Worm (Caenorhabditis elegans): Measurements from ENCODE around the gene F39E9.6.

DNA sequence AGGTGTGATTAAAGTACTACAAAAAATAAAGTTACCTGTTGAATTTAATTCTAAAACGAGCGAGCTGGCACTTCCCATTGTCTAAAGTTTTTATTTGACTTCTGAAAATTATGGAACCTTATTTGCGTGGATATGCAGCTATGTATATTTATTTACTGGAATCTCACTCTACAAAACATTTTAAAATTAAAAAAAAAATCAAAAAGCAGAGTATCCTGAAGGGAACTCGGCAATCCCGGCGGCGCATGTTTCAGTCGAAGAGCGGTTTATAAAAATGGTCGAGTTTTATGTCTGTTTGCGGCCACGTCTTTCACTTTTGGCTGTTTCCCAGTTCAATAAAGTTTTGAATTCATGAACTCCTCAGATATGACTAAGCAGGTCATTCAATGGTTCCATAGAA, 23.7 kb upstream of the F39E9.6 start, which contains the start of gene F14D2.19:
- TF ChIP-seq C17E4.6 (GFP tag; IDR thresholded peaks at IDR 0.05) (no peak), F55B11.4 (tag; optimal IDR thresholded peaks at IDR 0.05; ENCODE audit: borderline replicate concordance, insufficient read depth) (no peak), chd-7 (tag; optimal IDR thresholded peaks at IDR 0.05) (no peak), hlh-12 (tag; optimal IDR thresholded peaks at IDR 0.05) (no peak), nfya-1 (tag; optimal IDR thresholded peaks at IDR 0.05; ENCODE audit: borderline replicate concordance, insufficient read depth) (no peak), snpc-1.3 (tag; optimal IDR thresholded peaks at IDR 0.05; ENCODE audit: insufficient read depth) (no peak), zfh-2 (GFP tag; conservative IDR thresholded peaks at IDR 0.05) (no peak), ztf-26 (tag; optimal IDR thresholded peaks at IDR 0.05) (no peak)

Data from whole organism, young adult.